Worm (Caenorhabditis elegans) whole organism, early embryonic: ENCODE data around the gene T28C6.10.
A peak's percentile ranks its signal among the peaks of the same experiment; 100 is the strongest.

Experiments used
- B0310.2 ChIP-seq: sonication (generic microtip); optimal IDR thresholded peaks from 2 replicates; lab custom pipeline; 2016; ENCODE audit warnings: mild to moderate bottlenecking, missing genetic modification characterization, missing compliant biosample characterization
- F13C5.2 ChIP-seq: sonication (generic microtip); optimal IDR thresholded peaks from 2 replicates; lab custom pipeline; 2017; ENCODE audit warnings: mild to moderate bottlenecking, missing genetic modification characterization, inconsistent platforms, missing compliant biosample characterization
- aly-1 ChIP-seq: sonication (generic microtip); optimal IDR thresholded peaks from 2 replicates; lab custom pipeline; 2016; ENCODE audit warnings: missing genetic modification characterization, missing compliant biosample characterization
- ama-1 ChIP-seq: fragments of 150-350 bp; optimal IDR thresholded peaks from 2 replicates; lab custom pipeline; 2014
- ceh-13 ChIP-seq: fragments of 200-800 bp; sonication (Bioruptor generic); optimal IDR thresholded peaks from 2 replicates; lab custom pipeline; 2018; ENCODE audit warnings: mild to moderate bottlenecking, missing genetic modification characterization, missing compliant biosample characterization
- ceh-36 ChIP-seq: sonication (generic microtip); optimal IDR thresholded peaks from 2 replicates; lab custom pipeline; 2016; ENCODE audit warnings: missing genetic modification characterization, inconsistent platforms, missing compliant biosample characterization
- ets-7 ChIP-seq: sonication (generic microtip); optimal IDR thresholded peaks from 2 replicates; lab custom pipeline; 2016; ENCODE audit warnings: missing genotype, missing genetic modification characterization, missing compliant biosample characterization
- flt-1 ChIP-seq: fragments of 200-800 bp; sonication (Bioruptor generic); IDR thresholded peaks from 2 replicates; pipeline ENCODE4 v1.3.6; 2022; ENCODE audit warnings: missing genetic modification characterization, missing compliant biosample characterization
- hmbx-1 ChIP-seq: sonication (generic microtip); optimal IDR thresholded peaks from 2 replicates; lab custom pipeline; 2016; ENCODE audit warnings: mild to moderate bottlenecking, missing genetic modification characterization, missing compliant biosample characterization
- hmg-4 ChIP-seq: fragments of 200-800 bp; sonication (Bioruptor generic); optimal IDR thresholded peaks from 2 replicates; lab custom pipeline; 2018; ENCODE audit warnings: mild to moderate bottlenecking, missing genetic modification characterization, missing compliant biosample characterization
- hnd-1 ChIP-seq: sonication (generic microtip); optimal IDR thresholded peaks from 2 replicates; lab custom pipeline; 2016; ENCODE audit warnings: missing genetic modification characterization, missing compliant biosample characterization
- pes-1 ChIP-seq: fragments of 200-800 bp; sonication (Bioruptor generic); IDR thresholded peaks from 2 replicates; pipeline ENCODE4 v1.3.6; 2022; ENCODE audit warnings: missing genetic modification reagents, missing genetic modification characterization, missing compliant biosample characterization
- scrt-1 ChIP-seq: fragments of 200-800 bp; sonication (Bioruptor generic); IDR thresholded peaks from 2 replicates; pipeline ENCODE4 v1.3.6; 2022; ENCODE audit warnings: missing genetic modification characterization, missing compliant biosample characterization
- sea-1 ChIP-seq: fragments of 200-800 bp; sonication (Bioruptor generic); conservative IDR thresholded peaks from 2 replicates; pipeline ENCODE4 v1.3.6; 2022; ENCODE audit warnings: missing genetic modification characterization, missing compliant biosample characterization
- tbx-11 ChIP-seq: fragments of 200-800 bp; sonication (Bioruptor generic); IDR thresholded peaks from 2 replicates; pipeline ENCODE4 v1.3.6; 2022; ENCODE audit warnings: missing genetic modification characterization, missing compliant biosample characterization
- tbx-37 ChIP-seq: fragments of 200-800 bp; sonication (Bioruptor generic); conservative IDR thresholded peaks from 2 replicates; pipeline ENCODE4 v1.3.6; 2022; ENCODE audit warnings: missing genetic modification reagents, missing genetic modification characterization, missing compliant biosample characterization
- tra-4 ChIP-seq: sonication (generic microtip); optimal IDR thresholded peaks from 2 replicates; lab custom pipeline; 2017; ENCODE audit warnings: missing genetic modification characterization, missing compliant biosample characterization

Gene T28C6.10

ce11 chrIV:8824145-8824833 is 6.5 kb downstream of the T28C6.10 start, which contains the start of the genes col-117 and col-3:
TSS of gene col-117 (minus strand) at chrIV:8824195.
TSS of gene col-3 (plus strand) at chrIV:8824783.
- TF ChIP-seq hmg-4 (GFP tag; lab: Kevin White, UChicago) = no peak

- TF ChIP-seq hnd-1 (no peak), ets-7 (tag; lab: Kevin White, UChicago) (no peak), tbx-37 (GFP tag; lab: Robert Waterston, UW) (no peak), sea-1 (GFP tag; lab: Robert Waterston, UW) (no peak), ceh-13 (no peak), hmg-4 (GFP tag; lab: Kevin White, UChicago) (no peak)
Measured at ce11 chrIV:8825997-8826605, 8.4 kb downstream of the T28C6.10 start.

- TF ChIP-seq F13C5.2 (peak; percentile 35), hnd-1 (no peak), hmg-4 (GFP tag; lab: Kevin White, UChicago) (no peak), pes-1 (no peak), B0310.2 (tag; lab: Kevin White, UChicago) (no peak), ets-7 (tag; lab: Kevin White, UChicago) (no peak), scrt-1 (0 out of 2 replicates have a peak, but pooled peaks have one; percentile 33), hmbx-1 (tag; lab: Kevin White, UChicago) (no peak), tbx-37 (GFP tag; lab: Robert Waterston, UW) (0 out of 2 replicates have a peak, but pooled peaks have one; percentile 14)
Measured at ce11 chrIV:8826606-8827000, 8.9 kb downstream of the T28C6.10 start.

ce11 chrIV:8827500-8827899 is 9.8 kb downstream of the T28C6.10 start, which contains the start of gene T28C6.7:
TSS of gene T28C6.7 (plus strand) at chrIV:8827800.
- TF ChIP-seq ets-7 (tag; lab: Kevin White, UChicago) (no peak), ama-1 (lab: Kevin White, UChicago) (no peak), tbx-11 (GFP tag; lab: Robert Waterston, UW) (no peak), aly-1 (tag; lab: Kevin White, UChicago) (no peak), tra-4 (tag; lab: Kevin White, UChicago) (no peak)

ce11 chrIV:8830591-8830990 is 12.9 kb downstream of the T28C6.10 start, which contains the start of gene T28C6.8:
TSS of gene T28C6.8 (minus strand) at chrIV:8830727.
- TF ChIP-seq scrt-1 (no peak), ceh-13 (no peak), sea-1 (GFP tag; lab: Robert Waterston, UW) (no peak), hnd-1 (no peak), B0310.2 (tag; lab: Kevin White, UChicago) (no peak), tbx-37 (GFP tag; lab: Robert Waterston, UW) (no peak)

ce11 chrIV:8840161-8840765 is 22.5 kb downstream of the T28C6.10 start, which contains the start of the genes T28C6.11 and T11B7.1:
TSS of gene T28C6.11 (minus strand) at chrIV:8840261.
TSS of gene T11B7.1 (plus strand) at chrIV:8840715.
- TF ChIP-seq aly-1 (tag; lab: Kevin White, UChicago) (no peak), tbx-37 (GFP tag; lab: Robert Waterston, UW) (no peak)

- TF ChIP-seq ceh-13 (no peak), scrt-1 (no peak), hmg-4 (GFP tag; lab: Kevin White, UChicago) (no peak), flt-1 (GFP tag; lab: Robert Waterston, UW) (no peak), ceh-36 (tag; lab: Kevin White, UChicago) (no peak), tra-4 (tag; lab: Kevin White, UChicago) (no peak), B0310.2 (tag; lab: Kevin White, UChicago) (no peak), aly-1 (tag; lab: Kevin White, UChicago) (no peak), pes-1 (no peak), tbx-11 (GFP tag; lab: Robert Waterston, UW) (no peak), F13C5.2 (no peak), sea-1 (GFP tag; lab: Robert Waterston, UW) (no peak), hnd-1 (no peak), ama-1 (lab: Kevin White, UChicago) (no peak)
Measured at ce11 chrIV:8844457-8844856, 26.7 kb downstream of the T28C6.10 start, which contains the start of gene T11B7.2. TSS of gene T11B7.2 (minus strand) at chrIV:8844557.

ce11 chrIV:8845922-8846321 is 28.2 kb downstream of the T28C6.10 start:
- TF ChIP-seq B0310.2 (tag; lab: Kevin White, UChicago) = no peak
- TF ChIP-seq hmg-4 (GFP tag; lab: Kevin White, UChicago) = no peak
- TF ChIP-seq pes-1 = no peak
